Worm (Caenorhabditis elegans) whole organism, L1 larva: Measurements from ENCODE around the gene Y42H9B.3.

Experiments
- C04F5.9 ChIP-seq: sonication (generic microtip); optimal IDR thresholded peaks from 2 replicates; lab custom pipeline; 2016; ENCODE audit warnings: missing genetic modification characterization, missing compliant biosample characterization
- C16A3.4 ChIP-seq: fragments of 150-350 bp; optimal IDR thresholded peaks from 2 replicates; lab custom pipeline; 2014; ENCODE audit warnings: missing biosample characterization, missing genetic modification characterization
- Y116A8C.19 ChIP-seq: sonication (generic microtip); optimal IDR thresholded peaks from 2 replicates; lab custom pipeline; 2016; ENCODE audit warnings: missing compliant biosample characterization, missing genetic modification characterization, borderline replicate concordance
- blmp-1 ChIP-seq: fragments of 150-350 bp; optimal IDR thresholded peaks from 2 replicates; lab custom pipeline; 2014; ENCODE audit warnings: missing biosample characterization, missing genetic modification characterization
- ceh-8 ChIP-seq: fragments of 200-800 bp; sonication (Bioruptor generic); optimal IDR thresholded peaks from 2 replicates; lab custom pipeline; 2018; ENCODE audit warnings: mild to moderate bottlenecking, missing genetic modification characterization, moderate library complexity, missing compliant biosample characterization
- ceh-82 ChIP-seq, 3 experiments: fragments of 150-350 bp in 1 of 3; sonication (generic microtip) in 2 of 3; optimal IDR thresholded peaks; 2 replicates each; lab custom pipeline; 2014 to 2017; ENCODE audit warnings: missing biosample characterization in 3 of 3, missing genetic modification characterization in 3 of 3
- dpl-1 ChIP-seq, 3 experiments: fragments of 150-350 bp in 2 of 3; sonication (generic microtip) in 1 of 3; optimal IDR thresholded peaks; 2 replicates each; lab custom pipeline; 2014 to 2017; ENCODE audit warnings: missing biosample characterization in 3 of 3, missing genetic modification characterization in 3 of 3, missing genetic modification reagents in 3 of 3
- dsc-1 ChIP-seq: sonication (generic microtip); optimal IDR thresholded peaks from 2 replicates; lab custom pipeline; 2016; ENCODE audit warnings: mild to moderate bottlenecking, missing genetic modification characterization, missing compliant biosample characterization
- efl-1 ChIP-seq, 4 experiments: fragments of 150-350 bp; optimal IDR thresholded peaks in 3 of 4; peaks in 1 of 4; 1 replicate in 1 of 4; 2 replicates in 3 of 4; lab custom pipeline; 2014; ENCODE audit warnings: missing biosample characterization in 2 of 4, missing genetic modification characterization in 2 of 4, missing genetic modification reagents in 2 of 4
- elt-2 ChIP-seq: sonication (generic microtip); optimal IDR thresholded peaks from 2 replicates; lab custom pipeline; 2016; ENCODE audit warnings: missing genetic modification characterization, mild to moderate bottlenecking, inconsistent platforms, missing compliant biosample characterization, missing genetic modification reagents
- elt-3 ChIP-seq, 6 experiments: fragments of 150-350 bp in 1 of 6; sonication (generic microtip); optimal IDR thresholded peaks; 2 replicates each; lab custom pipeline; 2017 to 2018; ENCODE audit warnings: missing biosample characterization in 6 of 6, missing genetic modification characterization in 6 of 6, inconsistent platforms in 1 of 6
- fkh-4 ChIP-seq: sonication (generic microtip); optimal IDR thresholded peaks from 2 replicates; lab custom pipeline; 2016; ENCODE audit warnings: missing compliant biosample characterization, missing genetic modification characterization, borderline replicate concordance
- fkh-8 ChIP-seq: sonication (generic microtip); optimal IDR thresholded peaks from 2 replicates; lab custom pipeline; 2016; ENCODE audit warnings: mild to moderate bottlenecking, missing genetic modification characterization, missing compliant biosample characterization
- grh-1 ChIP-seq: fragments of 200-800 bp; sonication (Bioruptor generic); IDR thresholded peaks from 2 replicates; pipeline ENCODE4 v1.3.6; 2022; ENCODE audit warnings: missing genetic modification reagents, missing genetic modification characterization, missing compliant biosample characterization
- hlh-17 ChIP-seq: fragments of 200-800 bp; sonication (Bioruptor generic); optimal IDR thresholded peaks from 2 replicates; lab custom pipeline; 2018; ENCODE audit warnings: missing genetic modification characterization, mild to moderate bottlenecking, missing compliant biosample characterization, moderate library complexity, borderline replicate concordance
- hpl-2 ChIP-seq: fragments of 150-350 bp; optimal IDR thresholded peaks from 2 replicates; lab custom pipeline; 2014; ENCODE audit warnings: missing biosample characterization, missing genetic modification reagents, missing genetic modification characterization
- irx-1 ChIP-seq: sonication (generic microtip); optimal IDR thresholded peaks from 2 replicates; lab custom pipeline; 2016; ENCODE audit warnings: missing genetic modification characterization, missing compliant biosample characterization
- jun-1 ChIP-seq: fragments of 150-350 bp; optimal IDR thresholded peaks from 2 replicates; lab custom pipeline; 2014; ENCODE audit warnings: missing biosample characterization, missing genetic modification reagents, missing genetic modification characterization
- lin-13 ChIP-seq: fragments of 150-350 bp; optimal IDR thresholded peaks from 2 replicates; lab custom pipeline; 2014; ENCODE audit warnings: missing biosample characterization, missing genetic modification reagents, missing genetic modification characterization
- lin-14 ChIP-seq: fragments of 200-800 bp; sonication (Bioruptor generic); optimal IDR thresholded peaks from 2 replicates; lab custom pipeline; 2018; ENCODE audit warnings: mild to moderate bottlenecking, missing genetic modification characterization, moderate library complexity, missing compliant biosample characterization
- lin-35 ChIP-seq, 2 experiments: fragments of 150-350 bp; optimal IDR thresholded peaks; 2 replicates each; lab custom pipeline; 2014; ENCODE audit warnings: missing biosample characterization in 2 of 2, missing genetic modification characterization in 2 of 2, missing genetic modification reagents in 2 of 2
- lir-3 ChIP-seq: sonication (generic microtip); optimal IDR thresholded peaks from 2 replicates; lab custom pipeline; 2016; ENCODE audit warnings: mild to moderate bottlenecking, missing genetic modification characterization, moderate library complexity, missing compliant biosample characterization; ENCODE audit not compliant: poor library complexity
- lsy-2 ChIP-seq, 2 experiments: fragments of 150-350 bp; optimal IDR thresholded peaks; 2 replicates each; lab custom pipeline; 2014; ENCODE audit warnings: missing biosample characterization in 2 of 2, missing genetic modification characterization in 2 of 2
- mdl-1 ChIP-seq, 2 experiments: fragments of 150-350 bp; optimal IDR thresholded peaks; 2 replicates each; lab custom pipeline; 2014 to 2017; ENCODE audit warnings: missing biosample characterization in 2 of 2, missing genetic modification characterization in 2 of 2, inconsistent platforms in 1 of 2
- mep-1 ChIP-seq: fragments of 150-350 bp; optimal IDR thresholded peaks from 2 replicates; lab custom pipeline; 2014; ENCODE audit warnings: missing biosample characterization, missing genetic modification characterization
- nhr-11 ChIP-seq: fragments of 150-350 bp; optimal IDR thresholded peaks from 2 replicates; lab custom pipeline; 2014; ENCODE audit warnings: missing biosample characterization, missing genetic modification characterization
- nhr-19 ChIP-seq: fragments of 200-800 bp; sonication (Bioruptor generic); conservative IDR thresholded peaks from 2 replicates; pipeline ENCODE4 v1.3.6; 2022; ENCODE audit warnings: missing genetic modification characterization, missing compliant biosample characterization
- nhr-20 ChIP-seq: sonication (generic microtip); optimal IDR thresholded peaks from 2 replicates; lab custom pipeline; 2016; ENCODE audit warnings: mild to moderate bottlenecking, missing genetic modification characterization, missing compliant biosample characterization
- nhr-47 ChIP-seq: sonication (generic microtip); optimal IDR thresholded peaks from 2 replicates; lab custom pipeline; 2016; ENCODE audit warnings: mild to moderate bottlenecking, missing genetic modification characterization, moderate library complexity, missing compliant biosample characterization
- nhr-71 ChIP-seq: sonication (generic microtip); optimal IDR thresholded peaks from 2 replicates; lab custom pipeline; 2016; ENCODE audit warnings: mild to moderate bottlenecking, missing genetic modification characterization, moderate library complexity, missing compliant biosample characterization
- nhr-85 ChIP-seq: sonication (generic microtip); peaks from one replicate; lab custom pipeline; 2016; ENCODE audit warnings: missing genetic modification characterization, inconsistent platforms, missing compliant biosample characterization
- nhr-90 ChIP-seq: sonication (generic microtip); optimal IDR thresholded peaks from 2 replicates; lab custom pipeline; 2016; ENCODE audit warnings: mild to moderate bottlenecking, missing genetic modification characterization, missing compliant biosample characterization; ENCODE audit not compliant: poor library complexity
- pag-3 ChIP-seq: sonication (generic microtip); optimal IDR thresholded peaks from 2 replicates; lab custom pipeline; 2017; ENCODE audit warnings: missing genetic modification characterization, mild to moderate bottlenecking, missing compliant biosample characterization, antibody characterized with exemption, borderline replicate concordance; ENCODE audit not compliant: insufficient read depth
- pqm-1 ChIP-seq: sonication (generic microtip); optimal IDR thresholded peaks from 3 replicates; lab custom pipeline; 2017; ENCODE audit warnings: missing biosample characterization, missing genetic modification characterization
- snu-23 ChIP-seq: sonication (generic microtip); optimal IDR thresholded peaks from 2 replicates; lab custom pipeline; 2016; ENCODE audit warnings: missing genetic modification characterization, missing compliant biosample characterization
- swsn-7 ChIP-seq: sonication (generic microtip); optimal IDR thresholded peaks from 2 replicates; lab custom pipeline; 2016; ENCODE audit warnings: missing genetic modification characterization, missing compliant biosample characterization
- tbx-2 ChIP-seq: sonication (generic microtip); optimal IDR thresholded peaks from 2 replicates; lab custom pipeline; 2016; ENCODE audit warnings: missing genetic modification characterization, missing compliant biosample characterization
- unc-130 ChIP-seq: fragments of 150-350 bp; optimal IDR thresholded peaks from 2 replicates; lab custom pipeline; 2017; ENCODE audit warnings: missing biosample characterization, missing genetic modification characterization, inconsistent platforms
- xbp-1 ChIP-seq: sonication (generic microtip); optimal IDR thresholded peaks from 2 replicates; lab custom pipeline; 2016; ENCODE audit warnings: missing genetic modification characterization, missing compliant biosample characterization
- ztf-4 ChIP-seq: fragments of 150-350 bp; optimal IDR thresholded peaks from 2 replicates; lab custom pipeline; 2014; ENCODE audit warnings: missing biosample characterization, missing genetic modification characterization

Gene Y42H9B.3

ce11 chrIV:8028372-8028771 is 16.1 kb upstream of the Y42H9B.3 start:
- peak; percentile 78 for TF ChIP-seq mep-1 (tag; lab: Kevin White, UChicago)
- TF ChIP-seq grh-1 = peak; percentile 80
- peak; percentile 28 for TF ChIP-seq swsn-7 (tag; lab: Kevin White, UChicago)
- no peak for TF ChIP-seq nhr-11 (tag; lab: Kevin White, UChicago)
- peak; percentile 89 for TF ChIP-seq snu-23 (GFP tag; lab: Kevin White, UChicago)
- peak; percentile 57 for TF ChIP-seq lsy-2 (tag; optimal IDR thresholded peaks at IDR 0.05; lab: Kevin White, UChicago)
- peak; percentile 66 for TF ChIP-seq pqm-1 (tag; lab: Kevin White, UChicago)
- peak; percentile 97 for TF ChIP-seq nhr-71 (tag; lab: Kevin White, UChicago)
- TF ChIP-seq nhr-19 (GFP tag; lab: Robert Waterston, UW) = peak; percentile 87
- TF ChIP-seq hlh-17 (GFP tag; lab: Kevin White, UChicago) = no peak
- TF ChIP-seq nhr-90 (tag; lab: Kevin White, UChicago) = peak; percentile 95
- TF ChIP-seq dpl-1 (GFP tag; optimal IDR thresholded peaks at IDR 0.05; lab: Kevin White, UChicago) = peak; percentile 53 to 58 (median 56)
- TF ChIP-seq lin-13 (GFP tag; lab: Kevin White, UChicago) = peak; percentile 43
- TF ChIP-seq tbx-2 (tag; lab: Kevin White, UChicago) = peak; percentile 83
- peak in 1 of 2 experiments; percentile 98 for TF ChIP-seq mdl-1 (tag; optimal IDR thresholded peaks at IDR 0.05; lab: Kevin White, UChicago)
- no peak for TF ChIP-seq C04F5.9
- TF ChIP-seq nhr-20 (tag; lab: Kevin White, UChicago) = peak; percentile 99
- peak; percentile 83 for TF ChIP-seq elt-2 (tag; lab: Kevin White, UChicago)
- TF ChIP-seq fkh-8 (tag; lab: Kevin White, UChicago) = no peak
- TF ChIP-seq C16A3.4 (tag; lab: Kevin White, UChicago) = peak; percentile 64
- TF ChIP-seq jun-1 (tag; lab: Kevin White, UChicago) = peak; percentile 20
- no peak for TF ChIP-seq ceh-8 (GFP tag; lab: Kevin White, UChicago)
- no peak for TF ChIP-seq dsc-1 (tag; lab: Kevin White, UChicago)
- TF ChIP-seq ceh-82 (tag; optimal IDR thresholded peaks at IDR 0.05; lab: Kevin White, UChicago) = peak in 1 of 3 experiments; percentile 1
- TF ChIP-seq hpl-2 (GFP tag; lab: Kevin White, UChicago) = no peak
- TF ChIP-seq xbp-1 (tag; lab: Kevin White, UChicago) = peak; percentile 38
- TF ChIP-seq elt-3 (tag; optimal IDR thresholded peaks at IDR 0.05; lab: Kevin White, UChicago) = peak in 5 of 6 experiments; percentile 90 to 99 (median 91)
- TF ChIP-seq lin-14 (GFP tag; lab: Kevin White, UChicago) = peak; percentile 95
- peak in 1 of 2 experiments; percentile 86 for TF ChIP-seq lin-35 (GFP tag; optimal IDR thresholded peaks at IDR 0.05; lab: Kevin White, UChicago)
- TF ChIP-seq fkh-4 (tag; lab: Kevin White, UChicago) = no peak
- TF ChIP-seq pag-3 (tag; lab: Kevin White, UChicago) = peak; percentile 58
- TF ChIP-seq irx-1 (tag; lab: Kevin White, UChicago) = peak; percentile 56
- peak; percentile 78 for TF ChIP-seq nhr-47 (tag; lab: Kevin White, UChicago)
- peak; percentile 93 for TF ChIP-seq blmp-1 (tag; lab: Kevin White, UChicago)
- TF ChIP-seq unc-130 (tag; lab: Kevin White, UChicago) = peak; percentile 76
- TF ChIP-seq nhr-85 (tag; lab: Kevin White, UChicago) = peak; percentile 99
- TF ChIP-seq lir-3 (tag; lab: Kevin White, UChicago) = peak; percentile 32
- peak; percentile 5 to 22 for TF ChIP-seq efl-1 (optimal IDR thresholded peaks at IDR 0.05; lab: Kevin White, UChicago)
- peak; percentile 2 to 90 for TF ChIP-seq efl-1 (GFP tag; optimal IDR thresholded peaks at IDR 0.05 in 1 of 2; lab: Kevin White, UChicago)
- TF ChIP-seq Y116A8C.19 (tag; lab: Kevin White, UChicago) = no peak
- TF ChIP-seq ztf-4 (tag; lab: Kevin White, UChicago) = peak; percentile 9
